3 worm cellular contexts compared by ENCODE assay signal in genomic region chrV:127882-128281, ce11.
TF ChIP-seq lines count a peak whose summit lies in the region.

TSS of gene W03F9.2 (minus strand) at chrV:128034.
TSS of gene sftb-2 (plus strand) at chrV:128237.

TF ChIP-seq in whole organism, L1 larva, 84 proteins besides CTCF, POLR2A, EP300 and RAD21 (continued from another document):
- TF ChIP-seq dsc-1 (tag; optimal IDR thresholded peaks at IDR 0.05; lab: Kevin White, UChicago) (peak; percentile 1), lin-13 (GFP tag; optimal IDR thresholded peaks at IDR 0.05; lab: Kevin White, UChicago) (no peak), nhr-77 (tag; optimal IDR thresholded peaks at IDR 0.05; lab: Kevin White, UChicago) (peak; percentile 17), ceh-82 (tag; optimal IDR thresholded peaks at IDR 0.05; lab: Kevin White, UChicago) (peak in 2 of 3 experiments; percentile 9 to 34), nhr-20 (tag; optimal IDR thresholded peaks at IDR 0.05; lab: Kevin White, UChicago) (peak; percentile 25), mdl-1 (tag; optimal IDR thresholded peaks at IDR 0.05; lab: Kevin White, UChicago) (peak in 1 of 2 experiments; percentile 4), snpc-4 (tag; optimal IDR thresholded peaks at IDR 0.05; lab: Kevin White, UChicago) (peak; percentile 7), lin-39 (tag; optimal IDR thresholded peaks at IDR 0.05; lab: Kevin White, UChicago) (peak; percentile 30), ceh-88 (GFP tag; IDR thresholded peaks at IDR 0.05; lab: Robert Waterston, UW) (no peak), grh-1 (GFP tag; IDR thresholded peaks at IDR 0.05; lab: Robert Waterston, UW) (no peak), lin-15B (tag; optimal IDR thresholded peaks at IDR 0.05; lab: Kevin White, UChicago) (peak; percentile 14), efl-1 (optimal IDR thresholded peaks at IDR 0.05; lab: Kevin White, UChicago) (peak; percentile 40 to 61), efl-1 (GFP tag; optimal IDR thresholded peaks at IDR 0.05 in 1 of 2; lab: Kevin White, UChicago) (peak; percentile 71 to 94), rnt-1 (tag; optimal IDR thresholded peaks at IDR 0.05; lab: Kevin White, UChicago) (peak; percentile 36), mef-2 (tag; optimal IDR thresholded peaks at IDR 0.05; lab: Kevin White, UChicago) (no peak), nhr-11 (tag; optimal IDR thresholded peaks at IDR 0.05; lab: Kevin White, UChicago) (no peak), nhr-47 (tag; optimal IDR thresholded peaks at IDR 0.05; lab: Kevin White, UChicago) (peak; percentile 59), tbx-2 (tag; optimal IDR thresholded peaks at IDR 0.05; lab: Kevin White, UChicago) (peak; percentile 34), C04F5.9 (tag; optimal IDR thresholded peaks at IDR 0.05; lab: Kevin White, UChicago) (no peak), dpl-1 (GFP tag; optimal IDR thresholded peaks at IDR 0.05; lab: Kevin White, UChicago) (peak; percentile 54 to 62 (median 56)), swsn-7 (tag; optimal IDR thresholded peaks at IDR 0.05; lab: Kevin White, UChicago) (peak; percentile 51)

TF ChIP-seq in whole organism, L2 larva, 48 proteins besides CTCF, POLR2A, EP300 and RAD21 (continued from another document):
- TF ChIP-seq nhr-129 (tag; optimal IDR thresholded peaks at IDR 0.05; lab: Kevin White, UChicago) (no peak), lin-13 (GFP tag; optimal IDR thresholded peaks at IDR 0.05; lab: Kevin White, UChicago) (peak; percentile 7), F13H6.1 (tag; optimal IDR thresholded peaks at IDR 0.05; lab: Kevin White, UChicago) (peak; percentile 0), ZK546.5 (tag; optimal IDR thresholded peaks at IDR 0.05; lab: Kevin White, UChicago) (no peak), dmd-4 (tag; optimal IDR thresholded peaks at IDR 0.05; lab: Kevin White, UChicago) (no peak), snpc-4 (tag; optimal IDR thresholded peaks at IDR 0.05; lab: Kevin White, UChicago) (no peak), nhr-6 (tag; optimal IDR thresholded peaks at IDR 0.05; lab: Kevin White, UChicago) (no peak), unc-55 (GFP tag; optimal IDR thresholded peaks at IDR 0.05; lab: Kevin White, UChicago) (peak; percentile 71), mab-5 (tag; optimal IDR thresholded peaks at IDR 0.05; lab: Kevin White, UChicago) (no peak), ama-1 (optimal IDR thresholded peaks at IDR 0.05; lab: Kevin White, UChicago) (no peak), lin-39 (tag; optimal IDR thresholded peaks at IDR 0.05; lab: Kevin White, UChicago) (no peak), mbf-1 (tag; optimal IDR thresholded peaks at IDR 0.05; lab: Kevin White, UChicago) (no peak), blmp-1 (tag; optimal IDR thresholded peaks at IDR 0.05; lab: Kevin White, UChicago; ENCODE audit: insufficient read depth) (no peak), R02D3.7 (tag; optimal IDR thresholded peaks at IDR 0.05; lab: Kevin White, UChicago) (no peak), ceh-82 (tag; optimal IDR thresholded peaks at IDR 0.05; lab: Kevin White, UChicago) (no peak), zag-1 (tag; optimal IDR thresholded peaks at IDR 0.05; lab: Kevin White, UChicago) (no peak), nhr-21 (tag; optimal IDR thresholded peaks at IDR 0.05; lab: Kevin White, UChicago) (no peak), Y55F3AM.14 (GFP tag; optimal IDR thresholded peaks at IDR 0.05; lab: Kevin White, UChicago) (no peak), sma-3 (GFP tag; optimal IDR thresholded peaks at IDR 0.05; lab: Kevin White, UChicago) (no peak), unc-62 (GFP tag; optimal IDR thresholded peaks at IDR 0.05; lab: Kevin White, UChicago) (no peak), nhr-11 (tag; optimal IDR thresholded peaks at IDR 0.05; lab: Kevin White, UChicago) (no peak), ztf-1 (GFP tag; conservative IDR thresholded peaks at IDR 0.05; lab: Robert Waterston, UW) (no peak), ztf-11 (tag; optimal IDR thresholded peaks at IDR 0.05; lab: Kevin White, UChicago) (no peak), lin-11 (tag; optimal IDR thresholded peaks at IDR 0.05; lab: Kevin White, UChicago) (no peak), nhr-25 (tag; optimal IDR thresholded peaks at IDR 0.05; lab: Kevin White, UChicago) (no peak), nhr-10 (tag; optimal IDR thresholded peaks at IDR 0.05; lab: Kevin White, UChicago) (no peak), sem-4 (tag; optimal IDR thresholded peaks at IDR 0.05; lab: Kevin White, UChicago) (no peak), skn-1 (tag; optimal IDR thresholded peaks at IDR 0.05; lab: Kevin White, UChicago) (no peak), nhr-237 (tag; optimal IDR thresholded peaks at IDR 0.05; lab: Kevin White, UChicago) (no peak), nhr-77 (tag; optimal IDR thresholded peaks at IDR 0.05; lab: Kevin White, UChicago) (no peak), lsy-2 (tag; optimal IDR thresholded peaks at IDR 0.05; lab: Kevin White, UChicago) (peak; percentile 15 to 66), ceh-16 (tag; optimal IDR thresholded peaks at IDR 0.05; lab: Kevin White, UChicago) (no peak), mdl-1 (tag; optimal IDR thresholded peaks at IDR 0.05; lab: Kevin White, UChicago) (no peak), sma-9 (GFP tag; optimal IDR thresholded peaks at IDR 0.05; lab: Kevin White, UChicago) (no peak), sma-9 (tag; optimal IDR thresholded peaks at IDR 0.05; lab: Kevin White, UChicago) (no peak), elt-1 (tag; optimal IDR thresholded peaks at IDR 0.05; lab: Kevin White, UChicago) (no peak), peb-1 (tag; optimal IDR thresholded peaks at IDR 0.05; lab: Kevin White, UChicago) (no peak)
TF ChIP-seq in whole organism, L2 larva: peak in this region for 6.

TF ChIP-seq in whole organism, L4 larva, 104 proteins besides CTCF, POLR2A, EP300 and RAD21 (continued from another document):
- TF ChIP-seq dmd-8 (GFP tag; IDR thresholded peaks at IDR 0.05; lab: Robert Waterston, UW) (no peak), mdl-1 (tag; optimal IDR thresholded peaks at IDR 0.05; lab: Kevin White, UChicago) (no peak), F10B5.3 (tag; optimal IDR thresholded peaks at IDR 0.05; lab: Kevin White, UChicago) (no peak), ZK546.5 (tag; optimal IDR thresholded peaks at IDR 0.05; lab: Kevin White, UChicago) (no peak), lin-38 (GFP tag; IDR thresholded peaks at IDR 0.05; lab: Robert Waterston, UW) (peak; percentile 35; the same call in 1 of the 2 replicates), lin-39 (tag; optimal IDR thresholded peaks at IDR 0.05; lab: Kevin White, UChicago) (no peak), nhr-111 (GFP tag; optimal IDR thresholded peaks at IDR 0.05; lab: Kevin White, UChicago) (no peak), aly-2 (tag; optimal IDR thresholded peaks at IDR 0.05; lab: Kevin White, UChicago) (no peak), nhr-42 (GFP tag; IDR thresholded peaks at IDR 0.05; lab: Robert Waterston, UW) (no peak), vab-7 (GFP tag; IDR thresholded peaks at IDR 0.05; lab: Robert Waterston, UW) (no peak), Y5F2A.4 (GFP tag; optimal IDR thresholded peaks at IDR 0.05; lab: Kevin White, UChicago) (no peak), pqm-1 (tag; optimal IDR thresholded peaks at IDR 0.05; lab: Kevin White, UChicago) (no peak), ceh-62 (tag; optimal IDR thresholded peaks at IDR 0.05; lab: Kevin White, UChicago) (no peak), madf-9 (GFP tag; conservative IDR thresholded peaks at IDR 0.05; lab: Robert Waterston, UW) (no peak), saeg-2 (GFP tag; IDR thresholded peaks at IDR 0.05; lab: Robert Waterston, UW) (no peak), snpc-1.2 (GFP tag; IDR thresholded peaks at IDR 0.05; lab: Robert Waterston, UW) (no peak), dve-1 (tag; optimal IDR thresholded peaks at IDR 0.05; lab: Kevin White, UChicago; ENCODE audit: insufficient read depth) (peak; percentile 59), ztf-7 (tag; optimal IDR thresholded peaks at IDR 0.05; lab: Kevin White, UChicago) (no peak), mdt-29 (GFP tag; IDR thresholded peaks at IDR 0.05; lab: Robert Waterston, UW) (no peak), ceh-82 (tag; optimal IDR thresholded peaks at IDR 0.05; lab: Kevin White, UChicago) (no peak), snpc-4 (tag; optimal IDR thresholded peaks at IDR 0.05; lab: Kevin White, UChicago) (no peak), madf-5 (GFP tag; IDR thresholded peaks at IDR 0.05; lab: Robert Waterston, UW) (no peak), ZK337.2 (GFP tag; IDR thresholded peaks at IDR 0.05; lab: Robert Waterston, UW) (no peak), nhr-41 (GFP tag; IDR thresholded peaks at IDR 0.05; lab: Robert Waterston, UW) (no peak), ceh-32 (tag; optimal IDR thresholded peaks at IDR 0.05; lab: Kevin White, UChicago; ENCODE audit: poor library complexity) (no peak), dpl-1 (GFP tag; optimal IDR thresholded peaks at IDR 0.05; lab: Kevin White, UChicago) (peak; percentile 39), rbr-2 (tag; optimal IDR thresholded peaks at IDR 0.05; lab: Kevin White, UChicago) (no peak), ceh-44 (GFP tag; IDR thresholded peaks at IDR 0.05; lab: Robert Waterston, UW) (no peak), ceh-20 (GFP tag; IDR thresholded peaks at IDR 0.05; lab: Robert Waterston, UW) (no peak), zag-1 (tag; optimal IDR thresholded peaks at IDR 0.05; lab: Kevin White, UChicago) (no peak), mes-2 (tag; optimal IDR thresholded peaks at IDR 0.05; lab: Kevin White, UChicago; ENCODE audit: poor library complexity, severe bottlenecking) (peak; percentile 54), sdz-12 (GFP tag; optimal IDR thresholded peaks at IDR 0.05; lab: Kevin White, UChicago) (no peak), ama-1 (optimal IDR thresholded peaks at IDR 0.05; lab: Kevin White, UChicago) (no peak), Y75B8A.6 (GFP tag; IDR thresholded peaks at IDR 0.05; lab: Robert Waterston, UW) (no peak), ctbp-1 (GFP tag; IDR thresholded peaks at IDR 0.05; lab: Robert Waterston, UW) (no peak), nhr-102 (tag; optimal IDR thresholded peaks at IDR 0.05; lab: Kevin White, UChicago) (no peak)
